Fruit fly (Drosophila melanogaster) whole organism, embryonic: Measurements from ENCODE around the gene Pfdn2.

Experiments
- Antp ChIP-seq: fragments of 200-800 bp; sonication (Bioruptor generic); optimal IDR thresholded peaks from 3 replicates; lab custom pipeline; 2016; ENCODE audit warnings: missing biosample characterization, missing genetic modification characterization
- Atf3 ChIP-seq: fragments of 200-800 bp; sonication (Bioruptor generic); optimal IDR thresholded peaks from 3 replicates; lab custom pipeline; 2016; ENCODE audit warnings: missing biosample characterization, missing genetic modification characterization
- Awh ChIP-seq: fragments of 200-800 bp; sonication (Bioruptor generic); IDR thresholded peaks from 2 replicates; pipeline ENCODE4, ENCODE4 v1.3.6; 2022; ENCODE audit warnings: missing biosample characterization, missing genetic modification characterization
- BEAF-32 ChIP-seq: fragments of 200-800 bp; sonication (Bioruptor generic); optimal IDR thresholded peaks from 3 replicates; lab custom pipeline; 2017; ENCODE audit warnings: missing biosample characterization, missing genetic modification characterization, mild to moderate bottlenecking, moderate library complexity, missing genetic modification reagents
- Bdp1 ChIP-seq: fragments of 200-800 bp; sonication (Bioruptor generic); optimal IDR thresholded peaks from 3 replicates; lab custom pipeline; 2016; ENCODE audit warnings: missing biosample characterization, missing genetic modification characterization
- CG14965 ChIP-seq: fragments of 200-800 bp; sonication (Bioruptor generic); optimal IDR thresholded peaks from 2 replicates; lab custom pipeline; 2016; ENCODE audit warnings: missing biosample characterization, missing genetic modification characterization, borderline replicate concordance
- CG15696 ChIP-seq: fragments of 200-800 bp; sonication (Bioruptor generic); optimal IDR thresholded peaks from 2 replicates; lab custom pipeline; 2019; ENCODE audit warnings: missing biosample characterization, mild to moderate bottlenecking, missing genetic modification characterization, moderate library complexity
- CG16813 ChIP-seq: fragments of 200-800 bp; sonication (Bioruptor generic); IDR thresholded peaks from 3 replicates; pipeline ENCODE4 v1.3.6; 2022; ENCODE audit warnings: missing biosample characterization, missing genetic modification characterization; ENCODE audit not compliant: partially characterized antibody
- CG17568 ChIP-seq: fragments of 200-800 bp; sonication (Bioruptor generic); optimal IDR thresholded peaks from 2 replicates; lab custom pipeline; 2018; ENCODE audit warnings: missing biosample characterization, mild to moderate bottlenecking, missing genetic modification characterization, moderate library complexity
- CG17829 ChIP-seq: fragments of 200-800 bp; optimal IDR thresholded peaks from 2 replicates; lab custom pipeline; 2019; ENCODE audit warnings: missing biosample characterization, mild to moderate bottlenecking, missing genetic modification characterization, moderate library complexity
- CG3163 ChIP-seq: fragments of 200-800 bp; sonication (Bioruptor generic); optimal IDR thresholded peaks from 3 replicates; lab custom pipeline; 2016; ENCODE audit warnings: missing biosample characterization, missing genetic modification characterization
- CG34422 ChIP-seq: fragments of 200-800 bp; sonication (Bioruptor generic); IDR thresholded peaks from 3 replicates; pipeline ENCODE4 v1.3.6; 2022; ENCODE audit warnings: missing biosample characterization, missing genetic modification characterization
- CG4328 ChIP-seq: fragments of 200-800 bp; sonication (Bioruptor generic); optimal IDR thresholded peaks from 3 replicates; lab custom pipeline; 2017; ENCODE audit warnings: missing biosample characterization, missing genetic modification reagents, missing genetic modification characterization
- CG4707 ChIP-seq: fragments of 200-800 bp; sonication (Bioruptor generic); optimal IDR thresholded peaks from 2 replicates; lab custom pipeline; 2018; ENCODE audit warnings: missing biosample characterization, mild to moderate bottlenecking, missing genetic modification characterization, moderate library complexity
- CG6175 ChIP-seq: fragments of 200-800 bp; sonication (Bioruptor generic); IDR thresholded peaks from 3 replicates; pipeline ENCODE4 v1.3.6; 2022; ENCODE audit warnings: missing biosample characterization, missing genetic modification characterization
- CG7372 ChIP-seq: fragments of 200-800 bp; sonication (Bioruptor generic); IDR thresholded peaks from 2 replicates; pipeline ENCODE4 v1.3.6; 2022; ENCODE audit warnings: missing biosample characterization, missing genetic modification characterization
- CG7963 ChIP-seq: fragments of 200-800 bp; sonication (Bioruptor generic); IDR thresholded peaks from 3 replicates; pipeline ENCODE4 v1.3.6; 2022; ENCODE audit warnings: missing biosample characterization, missing genetic modification characterization; ENCODE audit not compliant: partially characterized antibody
- CG8089 ChIP-seq: fragments of 200-800 bp; sonication (Bioruptor generic); optimal IDR thresholded peaks from 3 replicates; lab custom pipeline; 2016; ENCODE audit warnings: missing biosample characterization, missing genetic modification characterization
- CG8924 ChIP-seq: fragments of 200-800 bp; optimal IDR thresholded peaks from 3 replicates; lab custom pipeline; 2019; ENCODE audit warnings: missing biosample characterization, mild to moderate bottlenecking, missing genetic modification characterization, moderate library complexity
- CG9932 ChIP-seq: fragments of 200-800 bp; sonication (Bioruptor generic); IDR thresholded peaks from 2 replicates; pipeline ENCODE4 v1.3.6; 2022; ENCODE audit warnings: missing biosample characterization, missing genetic modification characterization
- CTCF ChIP-seq: fragments of 200-800 bp; sonication (Bioruptor generic); optimal IDR thresholded peaks from 2 replicates; lab custom pipeline; 2017; ENCODE audit warnings: missing biosample characterization, mild to moderate bottlenecking, missing genetic modification characterization, moderate library complexity
- D19B ChIP-seq: fragments of 200-800 bp; sonication (Bioruptor generic); optimal IDR thresholded peaks from 2 replicates; lab custom pipeline; 2017; ENCODE audit warnings: missing biosample characterization, mild to moderate bottlenecking, missing genetic modification characterization
- Dbx ChIP-seq: fragments of 200-800 bp; sonication (Bioruptor generic); IDR thresholded peaks from 3 replicates; pipeline ENCODE4 v1.3.6; 2022; ENCODE audit warnings: missing biosample characterization, missing genetic modification characterization
- Ets65A ChIP-seq: fragments of 200-800 bp; sonication (Bioruptor generic); peaks from one replicate; lab custom pipeline; 2016; ENCODE audit warnings: missing biosample characterization, missing genetic modification characterization
- H2.0 ChIP-seq: fragments of 200-800 bp; sonication (Bioruptor generic); IDR thresholded peaks from 2 replicates; pipeline ENCODE4 v1.3.6; 2022; ENCODE audit warnings: missing biosample characterization, missing genetic modification characterization
- Lhr ChIP-seq: fragments of 200-800 bp; sonication (Bioruptor generic); optimal IDR thresholded peaks from 3 replicates; lab custom pipeline; 2017; ENCODE audit warnings: mild to moderate bottlenecking, missing biosample characterization, missing genetic modification reagents, missing genetic modification characterization
- Lim3 ChIP-seq: fragments of 200-800 bp; sonication (Bioruptor generic); IDR thresholded peaks from 2 replicates; pipeline ENCODE4 v1.3.6; 2022; ENCODE audit warnings: missing biosample characterization, missing genetic modification characterization
- Lpt ChIP-seq: fragments of >200 bp; optimal IDR thresholded peaks from 2 replicates; lab custom pipeline; 2018; ENCODE audit warnings: missing biosample characterization, missing genetic modification characterization
- Mrtf ChIP-seq: fragments of 200-800 bp; sonication (Bioruptor generic); IDR thresholded peaks from 3 replicates; pipeline ENCODE4 v1.3.6; 2022; ENCODE audit warnings: missing biosample characterization, missing genetic modification characterization
- Optix ChIP-seq: fragments of 200-800 bp; sonication (Bioruptor generic); IDR thresholded peaks from 3 replicates; pipeline ENCODE4 v1.3.6; 2022; ENCODE audit warnings: missing biosample characterization, missing genetic modification characterization
- Poxn ChIP-seq: fragments of 200-800 bp; sonication (Bioruptor generic); IDR thresholded peaks from 2 replicates; pipeline ENCODE4 v1.3.6; 2022; ENCODE audit warnings: missing biosample characterization, missing genetic modification characterization
- Rfx ChIP-seq: fragments of 200-800 bp; sonication (Bioruptor generic); IDR thresholded peaks from 2 replicates; pipeline ENCODE4 v1.3.6; 2022; ENCODE audit warnings: missing biosample characterization, missing genetic modification characterization
- Scr ChIP-seq: fragments of 200-800 bp; sonication (Bioruptor generic); IDR thresholded peaks from 2 replicates; pipeline ENCODE4 v1.3.6; 2022; ENCODE audit warnings: missing biosample characterization, missing genetic modification characterization; ENCODE audit not compliant: partially characterized antibody
- ase ChIP-seq: fragments of 200-800 bp; sonication (Bioruptor generic); IDR thresholded peaks from 3 replicates; pipeline ENCODE4 v1.3.6; 2022; ENCODE audit warnings: missing biosample characterization, missing genetic modification characterization
- bcd ChIP-seq: fragments of 200-800 bp; sonication (Bioruptor generic); optimal IDR thresholded peaks from 2 replicates; lab custom pipeline; 2017; ENCODE audit warnings: missing biosample characterization, mild to moderate bottlenecking, missing genetic modification characterization
- br ChIP-seq: fragments of >200 bp; optimal IDR thresholded peaks from 2 replicates; lab custom pipeline; 2017
- dmrt99B ChIP-seq: fragments of 200-800 bp; sonication (Bioruptor generic); optimal IDR thresholded peaks from 2 replicates; lab custom pipeline; 2018; ENCODE audit warnings: missing biosample characterization, mild to moderate bottlenecking, missing genetic modification characterization, moderate library complexity
- grau ChIP-seq: fragments of 200-800 bp; optimal IDR thresholded peaks from 3 replicates; lab custom pipeline; 2019; ENCODE audit warnings: missing biosample characterization, mild to moderate bottlenecking, missing genetic modification characterization, moderate library complexity
- insv ChIP-seq, 2 experiments: fragments of 200-800 bp; sonication (Bioruptor generic); optimal IDR thresholded peaks; 3 replicates each; lab custom pipeline; 2016 to 2018; ENCODE audit warnings: missing biosample characterization in 2 of 2, missing genetic modification characterization in 2 of 2
- kni ChIP-seq: fragments of 200-800 bp; sonication (Bioruptor generic); optimal IDR thresholded peaks from 3 replicates; lab custom pipeline; 2017; ENCODE audit warnings: mild to moderate bottlenecking, missing biosample characterization, missing genetic modification reagents, missing genetic modification characterization
- luna ChIP-seq: fragments of 200-800 bp; sonication (Bioruptor generic); optimal IDR thresholded peaks from 2 replicates; lab custom pipeline; 2016; ENCODE audit warnings: missing biosample characterization, missing genetic modification characterization
- mirr ChIP-seq: fragments of 200-800 bp; sonication (Bioruptor generic); optimal IDR thresholded peaks from 3 replicates; lab custom pipeline; 2018; ENCODE audit warnings: missing biosample characterization, mild to moderate bottlenecking, missing genetic modification characterization
- nerfin-1 ChIP-seq: fragments of 200-800 bp; sonication (Bioruptor generic); optimal IDR thresholded peaks from 3 replicates; lab custom pipeline; 2019; ENCODE audit warnings: missing biosample characterization, mild to moderate bottlenecking, missing genetic modification characterization, moderate library complexity
- nmo ChIP-seq: fragments of 200-800 bp; sonication (Bioruptor generic); optimal IDR thresholded peaks from 2 replicates; lab custom pipeline; 2018; ENCODE audit warnings: missing biosample characterization, mild to moderate bottlenecking, missing genetic modification characterization, moderate library complexity
- odd ChIP-seq: fragments of 200-800 bp; sonication (Bioruptor generic); optimal IDR thresholded peaks from 2 replicates; lab custom pipeline; 2017; ENCODE audit warnings: missing biosample characterization, mild to moderate bottlenecking, missing genetic modification characterization
- p53 ChIP-seq: fragments of 200-800 bp; sonication (Bioruptor generic); optimal IDR thresholded peaks from 2 replicates; lab custom pipeline; 2016; ENCODE audit warnings: missing biosample characterization, missing genetic modification characterization
- sc ChIP-seq, 3 experiments: fragments of >200 bp in 2 of 3; fragments of 200-800 bp in 1 of 3; sonication (Bioruptor generic) in 1 of 3; optimal IDR thresholded peaks; 2 replicates in 2 of 3; 3 replicates in 1 of 3; lab custom pipeline; 2017; ENCODE audit warnings: mild to moderate bottlenecking in 1 of 3, missing biosample characterization in 1 of 3, missing genetic modification characterization in 1 of 3, missing genetic modification reagents in 1 of 3
- sim ChIP-seq: fragments of 200-800 bp; sonication (Bioruptor generic); IDR thresholded peaks from 2 replicates; pipeline ENCODE4 v1.3.6; 2022; ENCODE audit warnings: missing biosample characterization, missing genetic modification characterization
- sob ChIP-seq: fragments of 200-800 bp; sonication (Bioruptor generic); IDR thresholded peaks from 2 replicates; pipeline ENCODE4 v1.3.6; 2022; ENCODE audit warnings: missing biosample characterization, missing genetic modification characterization
- sug ChIP-seq: fragments of 200-800 bp; optimal IDR thresholded peaks from 2 replicates; lab custom pipeline; 2019; ENCODE audit warnings: missing biosample characterization, mild to moderate bottlenecking, missing genetic modification characterization, moderate library complexity
- vfl ChIP-seq: fragments of 200-800 bp; sonication (Bioruptor generic); optimal IDR thresholded peaks from 2 replicates; lab custom pipeline; 2016; ENCODE audit warnings: missing biosample characterization, missing genetic modification characterization
- z ChIP-seq: fragments of 200-800 bp; sonication (Bioruptor generic); IDR thresholded peaks from 3 replicates; pipeline ENCODE4 v1.3.6; 2022; ENCODE audit warnings: missing biosample characterization, missing genetic modification characterization

Gene Pfdn2

DNA sequence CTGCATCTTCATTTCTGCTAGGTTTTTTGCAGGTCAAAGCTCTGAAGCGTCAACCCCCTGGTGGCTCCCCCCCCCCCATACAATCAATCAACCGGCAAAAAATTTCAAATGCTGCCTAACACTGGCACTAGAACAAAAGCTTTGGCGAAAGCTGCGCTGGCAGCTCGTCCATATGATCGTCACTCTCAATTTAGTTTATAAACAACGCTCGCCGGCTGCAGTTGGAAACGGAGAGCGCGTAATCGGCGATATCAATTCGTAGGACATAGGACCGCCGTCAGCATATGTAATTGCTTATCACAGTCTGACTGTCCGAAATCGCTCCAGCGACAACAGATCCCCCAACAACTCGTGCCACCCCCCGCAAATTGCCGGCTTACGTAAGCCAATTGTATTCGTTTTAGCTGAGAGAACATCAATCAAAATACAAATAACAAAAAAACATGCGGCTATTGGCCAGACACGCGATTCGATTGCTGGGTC is 3.8 kb downstream of the Pfdn2 start, which contains the start of gene Mocs1 (continued):
- TF ChIP-seq bcd (GFP tag; lab: Kevin White, UChicago) (no peak), sc (optimal IDR thresholded peaks at IDR 0.05; lab: Kevin White, UChicago) (no peak), sc (GFP tag; optimal IDR thresholded peaks at IDR 0.05; lab: Kevin White, UChicago) (no peak), CG17829 (no peak), CG34422 (GFP tag; lab: Robert Waterston, UW) (peak; percentile 77; the same call in 1 of the 3 replicates), Ets65A (GFP tag; lab: Kevin White, UChicago) (no peak), CG8089 (no peak), dmrt99B (tag; lab: Kevin White, UChicago) (no peak), Optix (GFP tag; lab: Robert Waterston, UW) (no peak), sob (GFP tag; lab: Robert Waterston, UW) (no peak; the same call in 1 of the 2 replicates), CTCF (GFP tag; lab: Kevin White, UChicago) (no peak), Poxn (no peak), Rfx (peak; percentile 62), br (lab: Kevin White, UChicago) (no peak), CG4707 (GFP tag; lab: Kevin White, UChicago) (no peak), nerfin-1 (tag; lab: Kevin White, UChicago) (no peak), Awh (GFP tag; lab: Robert Waterston, UW) (no peak), ase (GFP tag; lab: Robert Waterston, UW) (no peak), p53 (GFP tag; lab: Kevin White, UChicago) (no peak), grau (tag; lab: Kevin White, UChicago) (peak; percentile 17), CG9932 (peak; percentile 52), Dbx (GFP tag; lab: Robert Waterston, UW) (peak; percentile 32; the same call in 1 of the 3 replicates), Lhr (GFP tag; lab: Kevin White, UChicago) (no peak), insv (GFP tag; optimal IDR thresholded peaks at IDR 0.05; lab: Kevin White, UChicago) (no peak), CG3163 (GFP tag; lab: Kevin White, UChicago) (no peak), CG6175 (GFP tag; lab: Robert Waterston, UW) (0 out of 3 replicates have a peak, but pooled peaks have one; percentile 39), CG14965 (GFP tag; lab: Kevin White, UChicago) (no peak), CG15696 (no peak), odd (no peak), CG17568 (no peak), nmo (GFP tag; lab: Kevin White, UChicago) (no peak), sim (GFP tag; lab: Robert Waterston, UW) (no peak), Antp (GFP tag; lab: Kevin White, UChicago) (no peak), CG8924 (tag; lab: Kevin White, UChicago) (no peak), kni (GFP tag; lab: Kevin White, UChicago) (no peak), sug (tag; lab: Kevin White, UChicago) (peak; percentile 99), Atf3 (GFP tag; lab: Kevin White, UChicago) (no peak), vfl (GFP tag; lab: Kevin White, UChicago) (no peak), CG16813 (GFP tag; lab: Robert Waterston, UW) (no peak), CG4328 (GFP tag; lab: Kevin White, UChicago) (no peak), H2.0 (GFP tag; lab: Robert Waterston, UW) (no peak), mirr (GFP tag; lab: Kevin White, UChicago) (peak; percentile 23), Mrtf (GFP tag; lab: Robert Waterston, UW) (peak; percentile 13; the same call in 1 of the 3 replicates), BEAF-32 (GFP tag; lab: Kevin White, UChicago) (no peak), Scr (GFP tag; lab: Robert Waterston, UW) (no peak), CG7372 (GFP tag; lab: Robert Waterston, UW) (no peak), z (GFP tag; lab: Robert Waterston, UW) (no peak), D19B (GFP tag; lab: Kevin White, UChicago) (no peak), Bdp1 (GFP tag; lab: Kevin White, UChicago) (no peak), CG7963 (GFP tag; lab: Robert Waterston, UW) (no peak), Lpt (no peak), luna (GFP tag; lab: Kevin White, UChicago) (no peak), Lim3 (GFP tag; lab: Robert Waterston, UW) (no peak)
